Fruit fly (Drosophila melanogaster) whole organism, embryonic: ENCODE results near the gene Sumo.

Experiments
- Asciz ChIP-seq: fragments of 200-800 bp; sonication (Bioruptor generic); optimal IDR thresholded peaks from 2 replicates; lab custom pipeline; 2017; ENCODE audit warnings: missing biosample characterization, mild to moderate bottlenecking, missing genetic modification characterization, missing genetic modification reagents
- Atf-2 ChIP-seq: fragments of 200-800 bp; sonication (Bioruptor generic); optimal IDR thresholded peaks from 2 replicates; lab custom pipeline; 2016; ENCODE audit warnings: missing biosample characterization, missing genetic modification characterization
- B-H1 ChIP-seq: fragments of 200-800 bp; sonication (Bioruptor generic); IDR thresholded peaks from 3 replicates; pipeline ENCODE4 v1.3.6; 2022; ENCODE audit warnings: missing biosample characterization, missing genetic modification characterization
- BEAF-32 ChIP-seq: fragments of 200-800 bp; sonication (Bioruptor generic); optimal IDR thresholded peaks from 3 replicates; lab custom pipeline; 2017; ENCODE audit warnings: missing biosample characterization, missing genetic modification characterization, mild to moderate bottlenecking, moderate library complexity, missing genetic modification reagents
- CG10147 ChIP-seq: fragments of 200-800 bp; sonication (Bioruptor generic); optimal IDR thresholded peaks from 2 replicates; lab custom pipeline; 2019; ENCODE audit warnings: missing biosample characterization, mild to moderate bottlenecking, missing genetic modification characterization, moderate library complexity
- CG10366 ChIP-seq: fragments of 200-800 bp; sonication (Bioruptor generic); IDR thresholded peaks from 2 replicates; pipeline ENCODE4 v1.3.6; 2022; ENCODE audit warnings: missing biosample characterization, missing genetic modification characterization
- CG13296 ChIP-seq: fragments of 200-800 bp; sonication (Bioruptor generic); optimal IDR thresholded peaks from 3 replicates; lab custom pipeline; 2018; ENCODE audit warnings: missing biosample characterization, mild to moderate bottlenecking, missing genetic modification characterization
- CG13424 ChIP-seq: fragments of 200-800 bp; sonication (Bioruptor generic); optimal IDR thresholded peaks from 2 replicates; lab custom pipeline; 2019; ENCODE audit warnings: missing biosample characterization, mild to moderate bottlenecking, missing genetic modification characterization, moderate library complexity
- CG13775 ChIP-seq: fragments of 200-800 bp; sonication (Bioruptor generic); optimal IDR thresholded peaks from 3 replicates; lab custom pipeline; 2017; ENCODE audit warnings: missing biosample characterization, mild to moderate bottlenecking, missing genetic modification characterization
- CG17328 ChIP-seq: fragments of 200-800 bp; sonication (Bioruptor generic); IDR thresholded peaks from 2 replicates; pipeline ENCODE4 v1.3.6; 2022; ENCODE audit warnings: missing biosample characterization, missing genetic modification characterization
- CG17385 ChIP-seq: fragments of 200-800 bp; sonication (Bioruptor generic); optimal IDR thresholded peaks from 3 replicates; lab custom pipeline; 2018; ENCODE audit warnings: missing biosample characterization, mild to moderate bottlenecking, missing genetic modification characterization
- CG34224 ChIP-seq: fragments of 200-800 bp; sonication (Bioruptor generic); IDR thresholded peaks from 3 replicates; pipeline ENCODE4 v1.3.6; 2022; ENCODE audit warnings: missing biosample characterization, missing genetic modification characterization; ENCODE audit not compliant: partially characterized antibody
- CG4282 ChIP-seq: fragments of 200-800 bp; sonication (Bioruptor generic); optimal IDR thresholded peaks from 2 replicates; lab custom pipeline; 2016; ENCODE audit warnings: missing biosample characterization, missing genetic modification characterization
- CG4360 ChIP-seq: fragments of 200-800 bp; sonication (Bioruptor generic); IDR thresholded peaks from 2 replicates; pipeline ENCODE4 v1.3.6; 2022; ENCODE audit warnings: missing biosample characterization, missing genetic modification characterization
- CG7928 ChIP-seq: fragments of 200-800 bp; sonication (Bioruptor generic); optimal IDR thresholded peaks from 2 replicates; lab custom pipeline; 2017; ENCODE audit warnings: missing biosample characterization, mild to moderate bottlenecking, missing genetic modification characterization
- CG8281 ChIP-seq: fragments of 200-800 bp; sonication (Bioruptor generic); optimal IDR thresholded peaks from 2 replicates; lab custom pipeline; 2018; ENCODE audit warnings: missing biosample characterization, mild to moderate bottlenecking, missing genetic modification characterization, moderate library complexity
- CG8765 ChIP-seq: fragments of 200-800 bp; sonication (Bioruptor generic); IDR thresholded peaks from 2 replicates; pipeline ENCODE4 v1.3.6; 2022; ENCODE audit warnings: missing biosample characterization, missing genetic modification characterization
- CG9876 ChIP-seq: fragments of 200-800 bp; sonication (Bioruptor generic); optimal IDR thresholded peaks from 2 replicates; lab custom pipeline; 2016; ENCODE audit warnings: missing biosample characterization, missing genetic modification characterization
- CTCF ChIP-seq: fragments of 200-800 bp; sonication (Bioruptor generic); optimal IDR thresholded peaks from 2 replicates; lab custom pipeline; 2017; ENCODE audit warnings: missing biosample characterization, mild to moderate bottlenecking, missing genetic modification characterization, moderate library complexity
- D ChIP-seq, 2 experiments: fragments of 200-800 bp in 1 of 2; fragments of >200 bp in 1 of 2; sonication (Bioruptor generic) in 1 of 2; optimal IDR thresholded peaks; 2 replicates in 1 of 2; 3 replicates in 1 of 2; lab custom pipeline; 2017; ENCODE audit warnings: mild to moderate bottlenecking in 1 of 2, missing biosample characterization in 1 of 2, missing genetic modification characterization in 1 of 2, missing genetic modification reagents in 1 of 2
- Dref ChIP-seq: fragments of 200-800 bp; sonication (Bioruptor generic); IDR thresholded peaks from 2 replicates; pipeline ENCODE4 v1.3.6; 2022; ENCODE audit warnings: missing biosample characterization, missing genetic modification characterization
- HmgZ ChIP-seq: fragments of 200-800 bp; sonication (Bioruptor generic); optimal IDR thresholded peaks from 2 replicates; lab custom pipeline; 2018; ENCODE audit warnings: missing biosample characterization, mild to moderate bottlenecking, missing genetic modification characterization
- Kr ChIP-seq: fragments of 200-800 bp; sonication (Bioruptor generic); optimal IDR thresholded peaks from 2 replicates; lab custom pipeline; 2017; ENCODE audit warnings: missing biosample characterization, mild to moderate bottlenecking, missing genetic modification characterization
- NC2β ChIP-seq: fragments of 200-800 bp; sonication (Bioruptor generic); optimal IDR thresholded peaks from 2 replicates; lab custom pipeline; 2016; ENCODE audit warnings: missing biosample characterization, missing genetic modification characterization
- Oaz ChIP-seq: fragments of 200-800 bp; sonication (Bioruptor generic); IDR thresholded peaks from 2 replicates; pipeline ENCODE4 v1.3.6; 2022; ENCODE audit warnings: missing biosample characterization, missing genetic modification characterization
- Rfx ChIP-seq: fragments of 200-800 bp; sonication (Bioruptor generic); IDR thresholded peaks from 2 replicates; pipeline ENCODE4 v1.3.6; 2022; ENCODE audit warnings: missing biosample characterization, missing genetic modification characterization
- Side ChIP-seq: fragments of 200-800 bp; sonication (Bioruptor generic); optimal IDR thresholded peaks from 2 replicates; lab custom pipeline; 2016; ENCODE audit warnings: missing biosample characterization, missing genetic modification characterization
- Spps ChIP-seq: fragments of 200-800 bp; sonication (Bioruptor generic); optimal IDR thresholded peaks from 2 replicates; lab custom pipeline; 2018; ENCODE audit warnings: missing biosample characterization, mild to moderate bottlenecking, missing genetic modification characterization
- YL-1 ChIP-seq: fragments of 200-800 bp; sonication (Bioruptor generic); optimal IDR thresholded peaks from 3 replicates; lab custom pipeline; 2017; ENCODE audit warnings: missing biosample characterization, mild to moderate bottlenecking, missing genetic modification characterization
- aop ChIP-seq: fragments of 200-800 bp; sonication (Bioruptor generic); IDR thresholded peaks from 2 replicates; pipeline ENCODE4 v1.3.6; 2022; ENCODE audit warnings: missing biosample characterization, missing genetic modification characterization
- bab2 ChIP-seq: fragments of 200-800 bp; sonication (Bioruptor generic); optimal IDR thresholded peaks from 2 replicates; lab custom pipeline; 2016; ENCODE audit warnings: missing biosample characterization, missing genetic modification characterization
- bbx ChIP-seq: fragments of 200-800 bp; sonication (Bioruptor generic); IDR thresholded peaks from 2 replicates; pipeline ENCODE4 v1.3.6; 2022; ENCODE audit warnings: missing biosample characterization, missing genetic modification characterization; ENCODE audit not compliant: partially characterized antibody
- cad ChIP-seq: fragments of >200 bp; optimal IDR thresholded peaks from 2 replicates; lab custom pipeline; 2017; ENCODE audit warnings: missing biosample characterization, missing genetic modification characterization
- chn ChIP-seq: fragments of 200-800 bp; sonication (Bioruptor generic); optimal IDR thresholded peaks from 2 replicates; lab custom pipeline; 2016; ENCODE audit warnings: missing biosample characterization, missing genetic modification characterization
- ci ChIP-seq: fragments of 200-800 bp; sonication (Bioruptor generic); IDR thresholded peaks from 3 replicates; pipeline ENCODE4 v1.3.6; 2022; ENCODE audit warnings: missing biosample characterization, missing genetic modification characterization
- dm ChIP-seq: fragments of 200-800 bp; sonication (Bioruptor generic); optimal IDR thresholded peaks from 3 replicates; lab custom pipeline; 2016; ENCODE audit warnings: missing biosample characterization, missing genetic modification characterization
- dmrt11E ChIP-seq: fragments of 200-800 bp; sonication (Bioruptor generic); optimal IDR thresholded peaks from 3 replicates; lab custom pipeline; 2018; ENCODE audit warnings: missing biosample characterization, mild to moderate bottlenecking, missing genetic modification characterization, moderate library complexity
- fd96Cb ChIP-seq: fragments of 200-800 bp; sonication (Bioruptor generic); optimal IDR thresholded peaks from 2 replicates; lab custom pipeline; 2018; ENCODE audit warnings: missing biosample characterization, mild to moderate bottlenecking, missing genetic modification characterization, moderate library complexity
- kni ChIP-seq: fragments of 200-800 bp; sonication (Bioruptor generic); optimal IDR thresholded peaks from 3 replicates; lab custom pipeline; 2017; ENCODE audit warnings: mild to moderate bottlenecking, missing biosample characterization, missing genetic modification reagents, missing genetic modification characterization
- lbe ChIP-seq: fragments of 200-800 bp; sonication (Bioruptor generic); optimal IDR thresholded peaks from 2 replicates; lab custom pipeline; 2016; ENCODE audit warnings: missing biosample characterization, mild to moderate bottlenecking, missing genetic modification characterization
- ro ChIP-seq: fragments of 200-800 bp; sonication (Bioruptor generic); IDR thresholded peaks from 2 replicates; pipeline ENCODE4 v1.3.6; 2022; ENCODE audit warnings: missing biosample characterization, missing genetic modification characterization
- schlank ChIP-seq: fragments of 200-800 bp; sonication (Bioruptor generic); optimal IDR thresholded peaks from 2 replicates; lab custom pipeline; 2018; ENCODE audit warnings: missing biosample characterization, mild to moderate bottlenecking, missing genetic modification characterization
- slbo ChIP-seq: fragments of 200-800 bp; sonication (Bioruptor generic); IDR thresholded peaks from 2 replicates; pipeline ENCODE4 v1.3.6; 2022; ENCODE audit warnings: missing biosample characterization, missing genetic modification characterization
- sr ChIP-seq: fragments of 200-800 bp; sonication (Bioruptor generic); IDR thresholded peaks from 3 replicates; pipeline ENCODE4 v1.3.6; 2022; ENCODE audit warnings: missing biosample characterization, missing genetic modification characterization
- stwl ChIP-seq: fragments of 200-800 bp; sonication (Bioruptor generic); optimal IDR thresholded peaks from 3 replicates; lab custom pipeline; 2018; ENCODE audit warnings: missing biosample characterization, mild to moderate bottlenecking, missing genetic modification characterization, moderate library complexity
- tin ChIP-seq: fragments of 200-800 bp; sonication (Bioruptor generic); optimal IDR thresholded peaks from 3 replicates; lab custom pipeline; 2016; ENCODE audit warnings: missing biosample characterization, missing genetic modification characterization
- tio ChIP-seq: fragments of 200-800 bp; sonication (Bioruptor generic); optimal IDR thresholded peaks from 2 replicates; lab custom pipeline; 2017; ENCODE audit warnings: missing biosample characterization, missing genetic modification characterization, inconsistent platforms
- tna ChIP-seq: fragments of 200-800 bp; sonication (Bioruptor generic); IDR thresholded peaks from 2 replicates; pipeline ENCODE4 v1.3.6; 2022; ENCODE audit warnings: missing biosample characterization, missing genetic modification characterization; ENCODE audit not compliant: partially characterized antibody
- twi ChIP-seq: fragments of 200-800 bp; optimal IDR thresholded peaks from 2 replicates; lab custom pipeline; 2019; ENCODE audit warnings: missing biosample characterization, mild to moderate bottlenecking, missing genetic modification characterization, moderate library complexity
- wek ChIP-seq: fragments of 200-800 bp; sonication (Bioruptor generic); optimal IDR thresholded peaks from 3 replicates; lab custom pipeline; 2018; ENCODE audit warnings: missing biosample characterization, mild to moderate bottlenecking, missing genetic modification characterization, moderate library complexity

Gene Sumo

dm6 chr2L:6918517-6919202 is 48.8 kb downstream of the Sumo start, which contains the start of gene nop5 (continued):
- TF ChIP-seq NC2β (GFP tag; lab: Kevin White, UChicago) = no peak
- TF ChIP-seq Asciz (GFP tag; lab: Kevin White, UChicago) = no peak
- TF ChIP-seq Rfx (GFP tag; lab: Robert Waterston, UW) = peak; percentile 43; the same call in 1 of the 2 replicates
- no peak for TF ChIP-seq tna
- TF ChIP-seq tio (GFP tag; lab: Kevin White, UChicago) = no peak
- no peak for TF ChIP-seq ro (GFP tag; lab: Robert Waterston, UW)
- no peak for TF ChIP-seq bab2
- peak; percentile 85 for TF ChIP-seq CG13424 (tag; lab: Kevin White, UChicago)
- TF ChIP-seq aop (GFP tag; lab: Robert Waterston, UW) = no peak
- no peak for TF ChIP-seq Dref (GFP tag; lab: Robert Waterston, UW)
- no peak for TF ChIP-seq CG10366
- peak; percentile 52 for TF ChIP-seq fd96Cb (tag; lab: Kevin White, UChicago)
- no peak for TF ChIP-seq BEAF-32 (GFP tag; lab: Kevin White, UChicago)
- no peak for TF ChIP-seq cad
- TF ChIP-seq Kr (GFP tag; lab: Kevin White, UChicago) = no peak
- no peak for TF ChIP-seq CG7928 (GFP tag; lab: Kevin White, UChicago)
- no peak for TF ChIP-seq CG4360 (GFP tag; lab: Robert Waterston, UW)
- TF ChIP-seq twi (tag; lab: Kevin White, UChicago) = peak; percentile 24
- peak; percentile 74 for TF ChIP-seq CG17385 (GFP tag; lab: Kevin White, UChicago)
- no peak for TF ChIP-seq CG9876
- TF ChIP-seq kni (GFP tag; lab: Kevin White, UChicago) = no peak
- no peak for TF ChIP-seq chn (GFP tag; lab: Kevin White, UChicago)
- peak; percentile 73 for TF ChIP-seq CG13775 (GFP tag; lab: Kevin White, UChicago)
- peak; percentile 76 for TF ChIP-seq dmrt11E (tag; lab: Kevin White, UChicago)
- TF ChIP-seq dm (GFP tag; lab: Kevin White, UChicago) = peak; percentile 99
- TF ChIP-seq wek (GFP tag; lab: Kevin White, UChicago) = no peak
- TF ChIP-seq stwl (tag; lab: Kevin White, UChicago) = no peak
- no peak for TF ChIP-seq sr (GFP tag; lab: Robert Waterston, UW)
- no peak for TF ChIP-seq CTCF (GFP tag; lab: Kevin White, UChicago)
- TF ChIP-seq Side (GFP tag; lab: Kevin White, UChicago) = no peak
- no peak for TF ChIP-seq Oaz (GFP tag; lab: Robert Waterston, UW)
- no peak for TF ChIP-seq CG8765 (GFP tag; lab: Robert Waterston, UW)
- TF ChIP-seq ci = peak; percentile 53; the same call in 2 of the 3 replicates
- TF ChIP-seq CG17328 (GFP tag; lab: Robert Waterston, UW) = 0 out of 2 replicates have a peak, but pooled peaks have one; percentile 4
- TF ChIP-seq HmgZ = no peak
- peak; percentile 64 for TF ChIP-seq bbx (GFP tag; lab: Robert Waterston, UW)
- peak; percentile 93 for TF ChIP-seq YL-1
- no peak for TF ChIP-seq CG34224 (GFP tag; lab: Robert Waterston, UW)
- peak; percentile 35 for TF ChIP-seq tin (GFP tag; lab: Kevin White, UChicago)
- no peak for TF ChIP-seq Spps
- peak; percentile 81 for TF ChIP-seq CG13296 (GFP tag; lab: Kevin White, UChicago)
- no peak for TF ChIP-seq CG4282
- no peak for TF ChIP-seq schlank
- no peak for TF ChIP-seq CG8281 (tag; lab: Kevin White, UChicago)
- TF ChIP-seq lbe = no peak
- no peak for TF ChIP-seq B-H1 (GFP tag; lab: Robert Waterston, UW)
- no peak for TF ChIP-seq Atf-2 (GFP tag; lab: Kevin White, UChicago)
- no peak; the same call in 1 of the 2 replicates for TF ChIP-seq slbo (GFP tag; lab: Robert Waterston, UW)
- no peak for TF ChIP-seq D (optimal IDR thresholded peaks at IDR 0.05; lab: Kevin White, UChicago)
- TF ChIP-seq D (GFP tag; optimal IDR thresholded peaks at IDR 0.05; lab: Kevin White, UChicago) = peak; percentile 69
- peak; percentile 80 for TF ChIP-seq CG10147
